Worm (Caenorhabditis elegans) whole organism, young adult: Measurements from ENCODE around the gene C50E10.1.
"Not testable (repeated sequence)": the region's sequence is repeated elsewhere in the genome, so short reads cannot be mapped to it uniquely, and the experiment has no call there.

ENCODE experiments used
- B0035.1 ChIP-seq: sonication (generic microtip); optimal IDR thresholded peaks from 2 replicates; lab custom pipeline; 2016; ENCODE audit warnings: missing genetic modification characterization, mild to moderate bottlenecking, missing compliant biosample characterization, missing genotype, missing genetic modification reagents
- F10E7.11 ChIP-seq: sonication (generic microtip); optimal IDR thresholded peaks from 2 replicates; lab custom pipeline; 2017; ENCODE audit warnings: mild to moderate bottlenecking, missing genetic modification characterization, moderate library complexity, missing compliant biosample characterization
- F22D6.2 ChIP-seq: sonication (generic microtip); optimal IDR thresholded peaks from 2 replicates; lab custom pipeline; 2016; ENCODE audit warnings: mild to moderate bottlenecking, missing genetic modification characterization, missing compliant biosample characterization
- F33H1.4 ChIP-seq: fragments of 200-800 bp; sonication (Bioruptor generic); IDR thresholded peaks from 2 replicates; pipeline ENCODE4 v1.3.6; 2022; ENCODE audit warnings: missing genetic modification reagents, missing genetic modification characterization, missing compliant biosample characterization
- F49E8.2 ChIP-seq: sonication (generic microtip); optimal IDR thresholded peaks from 3 replicates; lab custom pipeline; 2017; ENCODE audit warnings: missing genetic modification characterization, mild to moderate bottlenecking, missing compliant biosample characterization, antibody characterized with exemption, moderate library complexity; ENCODE audit not compliant: insufficient read depth
- F52B5.7 ChIP-seq: sonication (generic microtip); optimal IDR thresholded peaks from 2 replicates; lab custom pipeline; 2016; ENCODE audit warnings: mild to moderate bottlenecking, missing genetic modification characterization, missing compliant biosample characterization
- F55B11.4 ChIP-seq: sonication (generic microtip); optimal IDR thresholded peaks from 2 replicates; lab custom pipeline; 2016; ENCODE audit warnings: missing compliant biosample characterization, missing genetic modification characterization, borderline replicate concordance; ENCODE audit not compliant: insufficient read depth
- K12H6.12 ChIP-seq: fragments of 200-800 bp; sonication (Bioruptor generic); optimal IDR thresholded peaks from 2 replicates; lab custom pipeline; 2018; ENCODE audit warnings: mild to moderate bottlenecking, missing genetic modification characterization, missing compliant biosample characterization
- Y79H2A.3 ChIP-seq: fragments of 200-800 bp; sonication (Bioruptor generic); conservative IDR thresholded peaks from 2 replicates; pipeline ENCODE4 v1.3.6; 2022; ENCODE audit warnings: missing genetic modification reagents, missing genetic modification characterization, missing compliant biosample characterization
- ZK185.1 ChIP-seq: sonication (generic microtip); optimal IDR thresholded peaks from 2 replicates; lab custom pipeline; 2016; ENCODE audit warnings: mild to moderate bottlenecking, missing genetic modification characterization, missing compliant biosample characterization; ENCODE audit not compliant: poor library complexity, severe bottlenecking
- athp-1 ChIP-seq: sonication (generic microtip); optimal IDR thresholded peaks from 2 replicates; lab custom pipeline; 2017; ENCODE audit warnings: mild to moderate bottlenecking, missing genetic modification characterization, missing compliant biosample characterization
- ceh-100 ChIP-seq: fragments of 200-800 bp; sonication (Bioruptor generic); IDR thresholded peaks from 2 replicates; pipeline ENCODE4 v1.3.6; 2022; ENCODE audit warnings: missing genetic modification reagents, missing genetic modification characterization, missing compliant biosample characterization
- ceh-40 ChIP-seq: fragments of 200-800 bp; sonication (Bioruptor generic); IDR thresholded peaks from 2 replicates; pipeline ENCODE4 v1.3.6; 2022; ENCODE audit warnings: missing genetic modification characterization, missing compliant biosample characterization
- ceh-58 ChIP-seq: fragments of 200-800 bp; sonication (Bioruptor generic); IDR thresholded peaks from 2 replicates; pipeline ENCODE4 v1.3.6; 2022; ENCODE audit warnings: missing genetic modification characterization, missing compliant biosample characterization
- ceh-79 ChIP-seq: sonication (generic microtip); optimal IDR thresholded peaks from 2 replicates; lab custom pipeline; 2017; ENCODE audit warnings: mild to moderate bottlenecking, missing genetic modification characterization, missing compliant biosample characterization
- chd-7 ChIP-seq: sonication (generic microtip); optimal IDR thresholded peaks from 2 replicates; lab custom pipeline; 2016; ENCODE audit warnings: mild to moderate bottlenecking, missing genetic modification characterization, moderate library complexity, missing compliant biosample characterization
- dox-1 ChIP-seq: fragments of 200-800 bp; sonication (Bioruptor generic); IDR thresholded peaks from 2 replicates; pipeline ENCODE4 v1.3.6; 2022; ENCODE audit warnings: missing genetic modification reagents, missing genetic modification characterization, missing compliant biosample characterization
- dpl-1 ChIP-seq: fragments of 150-350 bp; optimal IDR thresholded peaks from 2 replicates; lab custom pipeline; 2014; ENCODE audit warnings: missing biosample characterization, missing genetic modification reagents, missing genetic modification characterization
- egrh-3 ChIP-seq: fragments of 200-800 bp; sonication (Bioruptor generic); IDR thresholded peaks from 2 replicates; pipeline ENCODE4 v1.3.6; 2022; ENCODE audit warnings: missing genetic modification reagents, missing genetic modification characterization, missing compliant biosample characterization
- ekl-4 ChIP-seq: fragments of 200-800 bp; sonication (Bioruptor generic); IDR thresholded peaks from 2 replicates; pipeline ENCODE4 v1.3.6; 2022; ENCODE audit warnings: missing genetic modification reagents, missing genetic modification characterization, missing compliant biosample characterization
- ets-4 ChIP-seq: fragments of 200-800 bp; sonication (Bioruptor generic); optimal IDR thresholded peaks from 2 replicates; lab custom pipeline; 2018; ENCODE audit warnings: mild to moderate bottlenecking, missing genetic modification characterization, missing compliant biosample characterization
- hmg-1.2 ChIP-seq: fragments of 200-800 bp; sonication (Bioruptor generic); IDR thresholded peaks from 2 replicates; pipeline ENCODE4 v1.3.6; 2022; ENCODE audit warnings: missing genetic modification reagents, missing genetic modification characterization, missing compliant biosample characterization
- hsf-1 ChIP-seq: fragments of 200-800 bp; sonication (Bioruptor generic); IDR thresholded peaks from 2 replicates; pipeline ENCODE4 v1.3.6; 2022; ENCODE audit warnings: missing genetic modification reagents, missing genetic modification characterization, missing compliant biosample characterization
- let-607 ChIP-seq, 2 experiments: fragments of 200-800 bp in 1 of 2; sonication (Bioruptor generic) in 1 of 2; sonication (generic microtip) in 1 of 2; optimal IDR thresholded peaks; 2 replicates each; lab custom pipeline; 2016 to 2018; ENCODE audit warnings: mild to moderate bottlenecking in 2 of 2, missing compliant biosample characterization in 2 of 2, missing genetic modification characterization in 2 of 2, moderate library complexity in 2 of 2, missing genotype in 1 of 2
- lin-26 ChIP-seq: fragments of 200-800 bp; sonication (Bioruptor generic); IDR thresholded peaks from 2 replicates; pipeline ENCODE4 v1.3.6; 2022; ENCODE audit warnings: missing genetic modification reagents, missing genetic modification characterization, missing compliant biosample characterization
- lsy-27 ChIP-seq: sonication (generic microtip); optimal IDR thresholded peaks from 2 replicates; lab custom pipeline; 2017; ENCODE audit warnings: missing genetic modification characterization, mild to moderate bottlenecking, missing compliant biosample characterization, antibody characterized with exemption, missing genotype, borderline replicate concordance; ENCODE audit not compliant: insufficient read depth
- madf-3 ChIP-seq: fragments of 200-800 bp; sonication (Bioruptor generic); IDR thresholded peaks from 2 replicates; pipeline ENCODE4 v1.3.6; 2022; ENCODE audit warnings: missing genetic modification reagents, missing genetic modification characterization, missing compliant biosample characterization
- madf-8 ChIP-seq: fragments of 200-800 bp; sonication (Bioruptor generic); conservative IDR thresholded peaks from 2 replicates; pipeline ENCODE4 v1.3.6; 2022; ENCODE audit warnings: missing genetic modification reagents, missing genetic modification characterization, missing compliant biosample characterization
- mes-4 ChIP-seq: sonication (generic microtip); optimal IDR thresholded peaks from 2 replicates; lab custom pipeline; 2016; ENCODE audit warnings: missing genotype, missing genetic modification characterization, missing compliant biosample characterization
- nhr-179 ChIP-seq: sonication (generic microtip); optimal IDR thresholded peaks from 2 replicates; lab custom pipeline; 2016; ENCODE audit warnings: mild to moderate bottlenecking, missing genetic modification characterization, missing compliant biosample characterization
- pha-4 ChIP-seq: fragments of 150-350 bp; sonication (generic microtip); optimal IDR thresholded peaks from 2 replicates; lab custom pipeline; 2014; ENCODE audit warnings: missing biosample characterization, missing genetic modification reagents, missing genetic modification characterization
- repo-1 ChIP-seq: sonication (generic microtip); optimal IDR thresholded peaks from 2 replicates; lab custom pipeline; 2017; ENCODE audit warnings: mild to moderate bottlenecking, missing genetic modification characterization, missing compliant biosample characterization
- sdz-38 ChIP-seq: sonication (generic microtip); optimal IDR thresholded peaks from 2 replicates; lab custom pipeline; 2016; ENCODE audit warnings: missing genotype, missing genetic modification characterization, missing compliant biosample characterization
- sea-2 ChIP-seq: fragments of 200-800 bp; sonication (Bioruptor generic); IDR thresholded peaks from 2 replicates; pipeline ENCODE4 v1.3.6; 2022; ENCODE audit warnings: missing genetic modification characterization, missing compliant biosample characterization
- somi-1 ChIP-seq: fragments of 200-800 bp; sonication (Bioruptor generic); optimal IDR thresholded peaks from 2 replicates; lab custom pipeline; 2018; ENCODE audit warnings: mild to moderate bottlenecking, missing genetic modification characterization, missing compliant biosample characterization
- sptf-2 ChIP-seq: fragments of 200-800 bp; sonication (Bioruptor generic); optimal IDR thresholded peaks from 2 replicates; lab custom pipeline; 2018; ENCODE audit warnings: mild to moderate bottlenecking, missing genetic modification characterization, missing compliant biosample characterization
- unc-62 ChIP-seq: fragments of 150-350 bp; optimal IDR thresholded peaks from 2 replicates; lab custom pipeline; 2014; ENCODE audit warnings: missing biosample characterization, missing genetic modification reagents, missing genetic modification characterization
- ztf-18 ChIP-seq: sonication (generic microtip); optimal IDR thresholded peaks from 2 replicates; lab custom pipeline; 2016; ENCODE audit warnings: missing genotype, mild to moderate bottlenecking, missing genetic modification characterization, missing compliant biosample characterization
- ztf-26 ChIP-seq: sonication (generic microtip); optimal IDR thresholded peaks from 2 replicates; lab custom pipeline; 2017; ENCODE audit warnings: missing genetic modification characterization, missing compliant biosample characterization
- ztf-28 ChIP-seq: fragments of 200-800 bp; sonication (Bioruptor generic); IDR thresholded peaks from 2 replicates; pipeline ENCODE4 v1.3.6; 2022; ENCODE audit warnings: missing genetic modification reagents, missing genetic modification characterization, missing compliant biosample characterization

Gene C50E10.1

ce11 chrII:12318541-12318940 is 16.3 kb upstream of the C50E10.1 start, which contains the start of gene sre-49:
TSS of gene sre-49 (plus strand) at chrII:12318841.
- not testable (repeated sequence) for TF ChIP-seq Y79H2A.3 (GFP tag; lab: Robert Waterston, UW); hmg-1.2; ztf-18 (tag; lab: Kevin White, UChicago)

- TF ChIP-seq ceh-40 (GFP tag; lab: Robert Waterston, UW) (no peak), F22D6.2 (no peak), ceh-58 (GFP tag; lab: Robert Waterston, UW) (no peak), lsy-27 (tag; lab: Kevin White, UChicago) (no peak), F52B5.7 (tag; lab: Kevin White, UChicago) (no peak), F55B11.4 (no peak), sdz-38 (no peak), hsf-1 (GFP tag; lab: Robert Waterston, UW) (no peak), sea-2 (GFP tag; lab: Robert Waterston, UW) (no peak), pha-4 (tag; lab: Kevin White, UChicago) (no peak), ztf-28 (GFP tag; lab: Robert Waterston, UW) (no peak), ceh-79 (tag; lab: Kevin White, UChicago) (no peak), ekl-4 (GFP tag; lab: Robert Waterston, UW) (no peak), B0035.1 (no peak), ztf-18 (tag; lab: Kevin White, UChicago) (no peak), sptf-2 (GFP tag; lab: Kevin White, UChicago) (no peak)
These were observed 9.3 kb upstream of the C50E10.1 start, which contains the start of gene sre-51 for ce11 chrII:12311560-12311959. TSS of gene sre-51 (plus strand) at chrII:12311860.

DNA sequence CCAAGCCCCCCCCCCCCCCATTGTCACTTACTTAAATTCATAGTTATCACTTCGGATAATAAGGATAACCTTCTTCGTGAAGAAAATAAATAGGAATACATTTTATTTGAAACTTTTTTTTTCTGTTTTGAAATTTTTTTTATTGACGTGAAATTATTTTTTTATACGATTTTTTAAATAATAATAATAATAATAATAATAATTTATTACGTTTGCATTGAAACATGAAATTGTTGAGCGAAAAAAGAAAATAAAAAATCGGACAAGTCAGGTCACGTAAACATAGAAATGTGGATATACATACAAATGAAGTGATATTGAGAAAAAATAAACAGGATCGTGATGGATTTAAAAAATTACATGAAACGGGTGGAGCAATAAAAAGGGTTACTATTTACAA is 7.4 kb upstream of the C50E10.1 start, which contains the start of gene C50E10.2:
Gene C50E10.2, minus strand, starts transcription at position 101 of the 400 bp plus-strand sequence.
- TF ChIP-seq dpl-1 (GFP tag; lab: Kevin White, UChicago) (no peak), athp-1 (tag; lab: Kevin White, UChicago) (no peak), unc-62 (GFP tag; lab: Kevin White, UChicago) (no peak), mes-4 (tag; lab: Kevin White, UChicago) (no peak), F33H1.4 (GFP tag; lab: Robert Waterston, UW) (no peak), sptf-2 (GFP tag; lab: Kevin White, UChicago) (no peak), F10E7.11 (no peak), F22D6.2 (no peak), K12H6.12 (no peak)

- TF ChIP-seq ceh-100 (no peak), chd-7 (no peak)
These were observed 888 bp upstream of the C50E10.1 start, which contains the start of gene sre-50 for ce11 chrII:12303142-12303541. TSS of gene sre-50 (plus strand) at chrII:12303525.

- no peak for TF ChIP-seq dox-1
- no peak for TF ChIP-seq ets-4 (GFP tag; lab: Kevin White, UChicago)
- no peak for TF ChIP-seq ZK185.1
- TF ChIP-seq ztf-28 (GFP tag; lab: Robert Waterston, UW) = no peak
- no peak for TF ChIP-seq nhr-179 (tag; lab: Kevin White, UChicago)
- TF ChIP-seq ztf-26 (tag; lab: Kevin White, UChicago) = no peak
- TF ChIP-seq lin-26 (GFP tag; lab: Robert Waterston, UW) = no peak
- no peak for TF ChIP-seq F49E8.2
- TF ChIP-seq madf-8 (GFP tag; lab: Robert Waterston, UW) = no peak
- no peak for TF ChIP-seq somi-1 (GFP tag; lab: Kevin White, UChicago)
- no peak for TF ChIP-seq ceh-40 (GFP tag; lab: Robert Waterston, UW)
- no peak for TF ChIP-seq egrh-3 (GFP tag; lab: Robert Waterston, UW)
- TF ChIP-seq let-607 (tag; optimal IDR thresholded peaks at IDR 0.05; lab: Kevin White, UChicago) = no peak
- TF ChIP-seq madf-3 = no peak
- TF ChIP-seq repo-1 (tag; lab: Kevin White, UChicago) = no peak
These were observed 1.0 kb downstream of the C50E10.1 start for ce11 chrII:12301233-12301632.
